Worm (Caenorhabditis elegans) whole organism, L2 larva: Measurements from ENCODE around the gene F29C12.6.

Source experiments
- ZK546.5 ChIP-seq: sonication (generic microtip); optimal IDR thresholded peaks from 2 replicates; lab custom pipeline; 2017; ENCODE audit warnings: missing biosample characterization, missing genetic modification characterization
- ceh-16 ChIP-seq: fragments of 150-350 bp; optimal IDR thresholded peaks from 2 replicates; lab custom pipeline; 2014; ENCODE audit warnings: missing biosample characterization, missing genetic modification characterization
- lin-39 ChIP-seq: fragments of 150-350 bp; optimal IDR thresholded peaks from 2 replicates; lab custom pipeline; 2014; ENCODE audit warnings: missing biosample characterization, missing genetic modification reagents, missing genetic modification characterization
- nhr-10 ChIP-seq: sonication (generic microtip); optimal IDR thresholded peaks from 2 replicates; lab custom pipeline; 2017; ENCODE audit warnings: missing biosample characterization, missing genetic modification characterization
- nhr-237 ChIP-seq: fragments of 150-350 bp; optimal IDR thresholded peaks from 2 replicates; lab custom pipeline; 2014; ENCODE audit warnings: missing biosample characterization, missing genetic modification characterization
- skn-1 ChIP-seq: sonication (generic microtip); optimal IDR thresholded peaks from 2 replicates; lab custom pipeline; 2017; ENCODE audit warnings: missing biosample characterization, missing genetic modification characterization
- snpc-4 ChIP-seq: fragments of 150-350 bp; optimal IDR thresholded peaks from 2 replicates; lab custom pipeline; 2014; ENCODE audit warnings: missing biosample characterization, missing genetic modification characterization
- zag-1 ChIP-seq: fragments of 150-350 bp; optimal IDR thresholded peaks from 2 replicates; lab custom pipeline; 2014; ENCODE audit warnings: missing biosample characterization, missing genetic modification characterization

- TF ChIP-seq lin-39 (no peak), snpc-4 (tag; lab: Kevin White, UChicago) (no peak), skn-1 (tag; lab: Kevin White, UChicago) (no peak), ceh-16 (tag; lab: Kevin White, UChicago) (no peak), zag-1 (tag; lab: Kevin White, UChicago) (no peak), nhr-237 (tag; lab: Kevin White, UChicago) (no peak), nhr-10 (tag; lab: Kevin White, UChicago) (no peak), ZK546.5 (no peak)
Measured at ce11 chrII:13139573-13139972, 9.9 kb downstream of the F29C12.6 start.
